Worm (Caenorhabditis elegans): Measurements from ENCODE around the gene srh-15.
A peak's percentile ranks its signal among the peaks of the same experiment; 100 is the strongest.

The srh-15 gene

ce11 chrV:13320676-13321075, at the start of gene srh-15:
srh-15 (plus strand) TSS chrV:13320976.
- TF ChIP-seq nhr-237 (tag; optimal IDR thresholded peaks at IDR 0.05), result no peak
- no peak for TF ChIP-seq ama-1 (optimal IDR thresholded peaks at IDR 0.05)
- TF ChIP-seq mab-5 (tag; optimal IDR thresholded peaks at IDR 0.05), result no peak
- no peak for TF ChIP-seq snpc-4 (tag; optimal IDR thresholded peaks at IDR 0.05)
- TF ChIP-seq mdl-1 (tag; optimal IDR thresholded peaks at IDR 0.05), result no peak
- no peak for TF ChIP-seq gmeb-1 (tag; optimal IDR thresholded peaks at IDR 0.05)
- no peak for TF ChIP-seq nhr-25 (tag; optimal IDR thresholded peaks at IDR 0.05)
- no peak for TF ChIP-seq nhr-6 (tag; optimal IDR thresholded peaks at IDR 0.05)
- TF ChIP-seq sma-3 (GFP tag; optimal IDR thresholded peaks at IDR 0.05), result no peak
- TF ChIP-seq F13H6.1 (tag; optimal IDR thresholded peaks at IDR 0.05), result no peak
- TF ChIP-seq aly-2 (tag; optimal IDR thresholded peaks at IDR 0.05), result no peak
- TF ChIP-seq dmd-4 (tag; optimal IDR thresholded peaks at IDR 0.05), result no peak
- TF ChIP-seq unc-62 (GFP tag; optimal IDR thresholded peaks at IDR 0.05), result no peak
- TF ChIP-seq lin-39 (tag; optimal IDR thresholded peaks at IDR 0.05), result no peak
- no peak for TF ChIP-seq zag-1 (tag; optimal IDR thresholded peaks at IDR 0.05)

DNA sequence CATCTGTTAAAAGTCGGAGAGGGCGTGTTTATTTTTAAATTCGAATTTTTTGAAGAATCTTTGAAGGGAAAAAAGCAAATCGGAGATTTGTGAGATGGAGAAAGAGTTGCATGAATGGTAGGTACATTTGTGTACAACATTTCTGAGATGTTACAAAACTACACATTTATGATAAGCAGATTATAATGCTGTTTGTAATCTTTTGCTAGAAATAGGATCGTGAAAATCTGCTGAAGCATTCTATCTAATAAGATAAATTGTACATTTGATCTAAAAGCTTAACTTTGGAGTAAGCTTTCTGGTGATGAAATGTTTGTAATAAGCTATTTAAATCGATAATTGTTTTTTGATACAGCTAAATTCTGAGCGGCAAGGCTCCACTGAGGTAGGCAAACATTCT, 48.5 kb upstream of the srh-15 start:
- TF ChIP-seq ceh-16 (tag; optimal IDR thresholded peaks at IDR 0.05) (no peak), mbf-1 (tag; optimal IDR thresholded peaks at IDR 0.05) (no peak), nhr-77 (tag; optimal IDR thresholded peaks at IDR 0.05) (no peak), unc-55 (GFP tag; optimal IDR thresholded peaks at IDR 0.05) (no peak), skn-1 (tag; optimal IDR thresholded peaks at IDR 0.05) (no peak), egl-27 (tag; optimal IDR thresholded peaks at IDR 0.05) (no peak), mdl-1 (tag; optimal IDR thresholded peaks at IDR 0.05) (no peak), blmp-1 (tag; optimal IDR thresholded peaks at IDR 0.05; ENCODE audit: insufficient read depth) (no peak), crh-2 (tag; optimal IDR thresholded peaks at IDR 0.05) (no peak), lin-13 (GFP tag; optimal IDR thresholded peaks at IDR 0.05) (no peak), dmd-4 (tag; optimal IDR thresholded peaks at IDR 0.05) (no peak), F13H6.1 (tag; optimal IDR thresholded peaks at IDR 0.05) (no peak), ztf-4 (tag; optimal IDR thresholded peaks at IDR 0.05) (no peak), lin-39 (tag; optimal IDR thresholded peaks at IDR 0.05) (no peak)

ce11 chrV:13273302-13273701, 47.5 kb upstream of the srh-15 start:
- peak; percentile 44 for TF ChIP-seq fos-1 (tag; optimal IDR thresholded peaks at IDR 0.05)
- no peak for TF ChIP-seq nhr-77 (tag; optimal IDR thresholded peaks at IDR 0.05)
- TF ChIP-seq zag-1 (tag; optimal IDR thresholded peaks at IDR 0.05), result no peak

DNA sequence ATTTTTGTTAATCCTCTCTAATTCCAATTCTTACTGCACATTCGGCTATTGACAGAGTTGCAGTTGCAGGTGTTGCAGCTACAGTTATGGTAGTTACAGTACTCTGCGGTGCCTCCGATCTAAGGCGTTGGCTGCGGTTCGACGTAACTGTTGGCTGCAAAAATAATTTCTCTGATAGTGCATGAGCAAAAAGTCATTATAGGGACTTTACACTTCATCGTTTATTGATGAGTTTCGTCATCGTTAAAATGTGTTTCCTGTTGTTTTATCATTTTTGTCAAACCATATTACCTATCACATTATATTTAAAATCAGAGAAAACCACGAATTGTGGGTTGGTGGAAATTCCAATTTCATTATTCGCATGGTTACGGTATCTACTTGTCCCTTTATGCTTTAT, 46.2 kb upstream of the srh-15 start:
- peak; percentile 80 for TF ChIP-seq fos-1 (tag; optimal IDR thresholded peaks at IDR 0.05)
- TF ChIP-seq lsy-2 (tag; optimal IDR thresholded peaks at IDR 0.05), result no peak
- no peak for TF ChIP-seq sem-4 (tag; optimal IDR thresholded peaks at IDR 0.05)

DNA sequence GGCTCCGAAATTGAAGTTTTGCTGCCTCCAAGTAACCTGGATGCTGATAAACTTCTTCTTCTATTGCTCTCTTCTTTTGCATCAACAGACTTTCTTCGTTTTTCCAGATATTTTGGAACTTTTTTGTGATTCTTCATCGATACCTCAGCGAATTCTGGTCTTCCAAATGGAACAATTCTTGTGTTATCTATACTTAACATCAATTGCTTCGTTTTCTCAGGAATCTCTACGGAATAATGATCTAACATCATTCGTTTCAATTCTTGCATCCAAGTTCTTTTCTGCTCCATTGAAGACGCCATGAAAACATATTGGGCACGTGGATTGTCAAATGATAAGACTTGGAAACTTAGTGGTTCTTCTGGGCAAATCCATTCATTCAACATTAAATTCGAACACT, 44.8 kb upstream of the srh-15 start, which contains the start of gene F32F2.4:
Gene F32F2.4, plus strand, starts transcription at position 301 of the 400 bp plus-strand sequence.
- TF ChIP-seq mbf-1 (tag; optimal IDR thresholded peaks at IDR 0.05) (no peak), nhr-25 (tag; optimal IDR thresholded peaks at IDR 0.05) (no peak), ztf-4 (tag; optimal IDR thresholded peaks at IDR 0.05) (no peak), fos-1 (tag; optimal IDR thresholded peaks at IDR 0.05) (no peak), ztf-1 (GFP tag; conservative IDR thresholded peaks at IDR 0.05) (no peak), ceh-82 (tag; optimal IDR thresholded peaks at IDR 0.05) (no peak)

- TF ChIP-seq ztf-1 (GFP tag; conservative IDR thresholded peaks at IDR 0.05) (no peak), blmp-1 (tag; optimal IDR thresholded peaks at IDR 0.05; ENCODE audit: insufficient read depth) (peak; percentile 43), lin-13 (GFP tag; optimal IDR thresholded peaks at IDR 0.05) (no peak), nhr-11 (tag; optimal IDR thresholded peaks at IDR 0.05) (no peak), peb-1 (tag; optimal IDR thresholded peaks at IDR 0.05) (no peak), gmeb-1 (tag; optimal IDR thresholded peaks at IDR 0.05) (no peak), elt-3 (tag; optimal IDR thresholded peaks at IDR 0.05) (no peak), nhr-21 (tag; optimal IDR thresholded peaks at IDR 0.05) (no peak)
Observed at ce11 chrV:13280382-13280781, 40.4 kb upstream of the srh-15 start.

All from whole organism, L2 larva.